Worm (Caenorhabditis elegans): Measurements from ENCODE around the gene T28A11.25.

- no peak for TF ChIP-seq Y75B8A.6 (GFP tag; IDR thresholded peaks at IDR 0.05)
- no peak for TF ChIP-seq ama-1 (optimal IDR thresholded peaks at IDR 0.05)
- TF ChIP-seq ceh-20 (GFP tag; IDR thresholded peaks at IDR 0.05), result no peak
- no peak for TF ChIP-seq tag-97 (GFP tag; IDR thresholded peaks at IDR 0.05)
- no peak for TF ChIP-seq php-3 (GFP tag; IDR thresholded peaks at IDR 0.05)
- TF ChIP-seq pha-4 (GFP tag; IDR thresholded peaks at IDR 0.05), result no peak
- no peak for TF ChIP-seq pha-4 (tag; optimal IDR thresholded peaks at IDR 0.05)
- no peak for TF ChIP-seq egl-27 (tag; optimal IDR thresholded peaks at IDR 0.05)
- TF ChIP-seq ceh-82 (tag; optimal IDR thresholded peaks at IDR 0.05), result no peak
Observed at ce11 chrV:3320005-3320404, 38.4 kb downstream of the T28A11.25 start, which contains the start of gene F35F10.14.

Measured in whole organism, L4 larva.